Worm (Caenorhabditis elegans): ENCODE data around the gene ZC196.8.
"Not testable (repeated sequence)": the region's sequence is repeated elsewhere in the genome, so short reads cannot be mapped to it uniquely, and the experiment has no call there.

ZC196.8 gene

ce11 chrV:8727077-8727476, 5.0 kb upstream of the ZC196.8 start, which contains the start of gene ZC196.9:
TSS of gene ZC196.9 (minus strand) at chrV:8727177.
- no peak for TF ChIP-seq ceh-22 (tag; optimal IDR thresholded peaks at IDR 0.05)
- TF ChIP-seq rnt-1 (tag; optimal IDR thresholded peaks at IDR 0.05): no peak
- TF ChIP-seq pat-9 (tag; optimal IDR thresholded peaks at IDR 0.05): no peak
- TF ChIP-seq ahr-1 (tag; optimal IDR thresholded peaks at IDR 0.05): no peak
- TF ChIP-seq che-1 (tag; optimal IDR thresholded peaks at IDR 0.05): no peak
- TF ChIP-seq elt-4 (tag; optimal IDR thresholded peaks at IDR 0.05): no peak
- TF ChIP-seq odd-2 (tag; optimal IDR thresholded peaks at IDR 0.05): no peak
- TF ChIP-seq dve-1 (tag; optimal IDR thresholded peaks at IDR 0.05): no peak
- TF ChIP-seq unc-55 (GFP tag; optimal IDR thresholded peaks at IDR 0.05): no peak
- no peak for TF ChIP-seq hlh-6 (tag; optimal IDR thresholded peaks at IDR 0.05)
- no peak for TF ChIP-seq ceh-31 (tag; optimal IDR thresholded peaks at IDR 0.05)
- TF ChIP-seq ttx-3 (tag; optimal IDR thresholded peaks at IDR 0.05): no peak
- TF ChIP-seq ceh-24 (tag; optimal IDR thresholded peaks at IDR 0.05): no peak
- TF ChIP-seq hlh-13 (GFP tag; optimal IDR thresholded peaks at IDR 0.05): no peak
- TF ChIP-seq tbx-7 (tag; optimal IDR thresholded peaks at IDR 0.05): no peak
- no peak for TF ChIP-seq unc-86 (tag; optimal IDR thresholded peaks at IDR 0.05)
- no peak for TF ChIP-seq pros-1 (tag; optimal IDR thresholded peaks at IDR 0.05)
- TF ChIP-seq T23F11.4 (GFP tag; optimal IDR thresholded peaks at IDR 0.05): no peak
- no peak for TF ChIP-seq fkh-10 (GFP tag; optimal IDR thresholded peaks at IDR 0.05)
- TF ChIP-seq C38D4.7 (GFP tag; optimal IDR thresholded peaks at IDR 0.05): no peak

ce11 chrV:8726228-8726627, 4.2 kb upstream of the ZC196.8 start, which contains the start of gene droe-8:
TSS of gene droe-8 (plus strand) at chrV:8726528.
- TF ChIP-seq tbx-7, eyg-1, che-1 (tag; optimal IDR thresholded peaks at IDR 0.05): not testable (repeated sequence)

- TF ChIP-seq pag-3 (tag; optimal IDR thresholded peaks at IDR 0.05; ENCODE audit: borderline replicate concordance) (no peak), dmd-4 (tag; optimal IDR thresholded peaks at IDR 0.05; ENCODE audit: borderline replicate concordance) (no peak), nhr-11 (tag; optimal IDR thresholded peaks at IDR 0.05) (no peak)
These were observed 3.7 kb downstream of the ZC196.8 start for ce11 chrV:8718399-8718798.

ce11 chrV:8716175-8716574, 5.9 kb downstream of the ZC196.8 start, which contains the start of gene glr-5:
TSS of gene glr-5 (plus strand) at chrV:8716495.
- peak; percentile 91 for TF ChIP-seq unc-42 (tag; optimal IDR thresholded peaks at IDR 0.05)
- TF ChIP-seq syd-9 (tag; optimal IDR thresholded peaks at IDR 0.05): no peak
- TF ChIP-seq pat-9 (tag; optimal IDR thresholded peaks at IDR 0.05): no peak

ce11 chrV:8711910-8712309, 10.2 kb downstream of the ZC196.8 start, which contains the start of gene ZC178.2:
TSS of gene ZC178.2 (minus strand) at chrV:8712010.
- TF ChIP-seq elt-2 (tag; optimal IDR thresholded peaks at IDR 0.05): no peak
- TF ChIP-seq pqm-1 (tag; optimal IDR thresholded peaks at IDR 0.05): no peak
- no peak for TF ChIP-seq ztf-16 (tag; optimal IDR thresholded peaks at IDR 0.05)
- no peak for TF ChIP-seq tbx-7 (tag; optimal IDR thresholded peaks at IDR 0.05)
- TF ChIP-seq ceh-48 (tag; optimal IDR thresholded peaks at IDR 0.05): no peak
- TF ChIP-seq C08G9.2 (tag; optimal IDR thresholded peaks at IDR 0.05): no peak
- TF ChIP-seq odd-2 (tag; optimal IDR thresholded peaks at IDR 0.05): no peak
- no peak for TF ChIP-seq nhr-11 (tag; optimal IDR thresholded peaks at IDR 0.05)
- TF ChIP-seq ceh-19 (GFP tag; optimal IDR thresholded peaks at IDR 0.05): no peak
- TF ChIP-seq hlh-8 (tag; optimal IDR thresholded peaks at IDR 0.05): no peak
- TF ChIP-seq sox-4 (tag; optimal IDR thresholded peaks at IDR 0.05): no peak
- no peak for TF ChIP-seq gmeb-2 (tag; optimal IDR thresholded peaks at IDR 0.05)
- no peak for TF ChIP-seq tbx-2 (tag; optimal IDR thresholded peaks at IDR 0.05)
- TF ChIP-seq dve-1 (tag; optimal IDR thresholded peaks at IDR 0.05): no peak
- TF ChIP-seq F13H6.1 (tag; optimal IDR thresholded peaks at IDR 0.05): no peak

Data from whole organism, late embryonic.